Fruit fly (Drosophila melanogaster) whole organism, embryonic: ENCODE results near the gene Kdm5.

Source experiments
- ATbp ChIP-seq: fragments of 200-800 bp; sonication (Bioruptor generic); optimal IDR thresholded peaks from 2 replicates; lab custom pipeline; 2017; ENCODE audit warnings: missing biosample characterization, mild to moderate bottlenecking, missing genetic modification characterization, missing genetic modification reagents
- Antp ChIP-seq: fragments of 200-800 bp; sonication (Bioruptor generic); optimal IDR thresholded peaks from 3 replicates; lab custom pipeline; 2016; ENCODE audit warnings: missing biosample characterization, missing genetic modification characterization
- CG10274 ChIP-seq: fragments of 200-800 bp; sonication (Bioruptor generic); optimal IDR thresholded peaks from 3 replicates; lab custom pipeline; 2017; ENCODE audit warnings: missing biosample characterization, mild to moderate bottlenecking, missing genetic modification characterization
- CG10462 ChIP-seq: fragments of 200-800 bp; sonication (Bioruptor generic); optimal IDR thresholded peaks from 2 replicates; lab custom pipeline; 2016; ENCODE audit warnings: missing biosample characterization, missing genetic modification characterization
- CG10543 ChIP-seq: fragments of 200-800 bp; sonication (Bioruptor generic); optimal IDR thresholded peaks from 3 replicates; lab custom pipeline; 2017; ENCODE audit warnings: missing biosample characterization, mild to moderate bottlenecking, missing genetic modification characterization, moderate library complexity
- CG10959 ChIP-seq: fragments of 200-800 bp; sonication (Bioruptor generic); IDR thresholded peaks from 2 replicates; pipeline ENCODE4 v1.3.6; 2022; ENCODE audit warnings: missing biosample characterization, missing genetic modification characterization
- CG11093 ChIP-seq: fragments of 200-800 bp; sonication (Bioruptor generic); IDR thresholded peaks from 3 replicates; pipeline ENCODE4 v1.3.6; 2022; ENCODE audit warnings: missing biosample characterization, missing genetic modification characterization
- CG14667 ChIP-seq: fragments of 200-800 bp; sonication (Bioruptor generic); IDR thresholded peaks from 2 replicates; pipeline ENCODE4 v1.3.6; 2022; ENCODE audit warnings: missing biosample characterization, missing genetic modification characterization
- CG14710 ChIP-seq: fragments of 200-800 bp; sonication (Bioruptor generic); optimal IDR thresholded peaks from 3 replicates; lab custom pipeline; 2019; ENCODE audit warnings: missing biosample characterization, mild to moderate bottlenecking, missing genetic modification characterization, moderate library complexity
- CG15011 ChIP-seq: fragments of 200-800 bp; sonication (Bioruptor generic); optimal IDR thresholded peaks from 3 replicates; lab custom pipeline; 2018; ENCODE audit warnings: missing biosample characterization, mild to moderate bottlenecking, missing genetic modification characterization
- CG16863 ChIP-seq: fragments of 200-800 bp; sonication (Bioruptor generic); optimal IDR thresholded peaks from 3 replicates; lab custom pipeline; 2016; ENCODE audit warnings: missing biosample characterization, missing genetic modification characterization
- CG17612 ChIP-seq: fragments of 200-800 bp; sonication (Bioruptor generic); IDR thresholded peaks from 2 replicates; pipeline ENCODE4 v1.3.6; 2022; ENCODE audit warnings: missing biosample characterization, missing genetic modification characterization
- CG2129 ChIP-seq: fragments of 200-800 bp; sonication (Bioruptor generic); IDR thresholded peaks from 2 replicates; pipeline ENCODE4 v1.3.6; 2022; ENCODE audit warnings: missing biosample characterization, missing genetic modification characterization; ENCODE audit not compliant: partially characterized antibody
- CG31224 ChIP-seq: fragments of 200-800 bp; sonication (Bioruptor generic); IDR thresholded peaks from 2 replicates; pipeline ENCODE4 v1.3.6; 2022; ENCODE audit warnings: missing biosample characterization, missing genetic modification characterization
- CG31365 ChIP-seq: fragments of 200-800 bp; sonication (Bioruptor generic); optimal IDR thresholded peaks from 2 replicates; lab custom pipeline; 2018; ENCODE audit warnings: missing biosample characterization, mild to moderate bottlenecking, missing genetic modification characterization
- CG32532 ChIP-seq: fragments of 200-800 bp; sonication (Bioruptor generic); IDR thresholded peaks from 2 replicates; pipeline ENCODE4 v1.3.6; 2022; ENCODE audit warnings: missing biosample characterization, missing genetic modification characterization
- CG7271 ChIP-seq: fragments of 200-800 bp; sonication (Bioruptor generic); optimal IDR thresholded peaks from 2 replicates; lab custom pipeline; 2018; ENCODE audit warnings: missing biosample characterization, mild to moderate bottlenecking, missing genetic modification characterization, moderate library complexity
- CG8388 ChIP-seq: fragments of 200-800 bp; sonication (Bioruptor generic); optimal IDR thresholded peaks from 2 replicates; lab custom pipeline; 2019; ENCODE audit warnings: missing biosample characterization, mild to moderate bottlenecking, missing genetic modification characterization, moderate library complexity
- CG9437 ChIP-seq: fragments of 200-800 bp; sonication (Bioruptor generic); optimal IDR thresholded peaks from 2 replicates; lab custom pipeline; 2018; ENCODE audit warnings: missing biosample characterization, mild to moderate bottlenecking, missing genetic modification characterization
- CHES-1-like ChIP-seq: fragments of 200-800 bp; sonication (Bioruptor generic); optimal IDR thresholded peaks from 2 replicates; lab custom pipeline; 2016; ENCODE audit warnings: missing biosample characterization, missing genetic modification characterization
- Dip2 ChIP-seq: fragments of 200-800 bp; sonication (Bioruptor generic); IDR thresholded peaks from 2 replicates; pipeline ENCODE4 v1.3.6; 2022; ENCODE audit warnings: missing biosample characterization, missing genetic modification characterization
- Ets65A ChIP-seq: fragments of 200-800 bp; sonication (Bioruptor generic); peaks from one replicate; lab custom pipeline; 2016; ENCODE audit warnings: missing biosample characterization, missing genetic modification characterization
- Fer3 ChIP-seq: fragments of 200-800 bp; sonication (Bioruptor generic); optimal IDR thresholded peaks from 2 replicates; lab custom pipeline; 2018; ENCODE audit warnings: missing biosample characterization, mild to moderate bottlenecking, missing genetic modification characterization, moderate library complexity
- Hand ChIP-seq: fragments of 200-800 bp; sonication (Bioruptor generic); optimal IDR thresholded peaks from 2 replicates; lab custom pipeline; 2017; ENCODE audit warnings: mild to moderate bottlenecking, missing biosample characterization, missing genetic modification reagents, missing genetic modification characterization
- Hr78 ChIP-seq, 2 experiments: fragments of 200-800 bp in 1 of 2; fragments of >200 bp in 1 of 2; sonication (Bioruptor generic) in 1 of 2; optimal IDR thresholded peaks; 2 replicates each; lab custom pipeline; 2017 to 2019; ENCODE audit warnings: missing biosample characterization in 2 of 2, missing genetic modification characterization in 2 of 2, mild to moderate bottlenecking in 1 of 2, moderate library complexity in 1 of 2
- Med ChIP-seq: fragments of 200-800 bp; sonication (Bioruptor generic); peaks from one replicate; lab custom pipeline; 2016; ENCODE audit warnings: missing biosample characterization, missing genetic modification characterization, mild to moderate bottlenecking, inconsistent platforms, moderate library complexity
- NC2β ChIP-seq: fragments of 200-800 bp; sonication (Bioruptor generic); optimal IDR thresholded peaks from 2 replicates; lab custom pipeline; 2016; ENCODE audit warnings: missing biosample characterization, missing genetic modification characterization
- NK7.1 ChIP-seq: fragments of 200-800 bp; sonication (Bioruptor generic); optimal IDR thresholded peaks from 3 replicates; lab custom pipeline; 2016; ENCODE audit warnings: missing biosample characterization, missing genetic modification characterization
- Poxn ChIP-seq: fragments of 200-800 bp; sonication (Bioruptor generic); IDR thresholded peaks from 2 replicates; pipeline ENCODE4 v1.3.6; 2022; ENCODE audit warnings: missing biosample characterization, missing genetic modification characterization
- bsh ChIP-seq, 2 experiments: fragments of 200-800 bp; sonication (Bioruptor generic); optimal IDR thresholded peaks; 2 replicates each; lab custom pipeline; 2017 to 2018; ENCODE audit warnings: mild to moderate bottlenecking in 2 of 2, missing biosample characterization in 2 of 2, missing genetic modification characterization in 2 of 2, moderate library complexity in 1 of 2
- crc ChIP-seq: fragments of 200-800 bp; sonication (Bioruptor generic); optimal IDR thresholded peaks from 2 replicates; lab custom pipeline; 2016; ENCODE audit warnings: missing biosample characterization, missing genetic modification characterization
- dmrt99B ChIP-seq: fragments of 200-800 bp; sonication (Bioruptor generic); optimal IDR thresholded peaks from 2 replicates; lab custom pipeline; 2018; ENCODE audit warnings: missing biosample characterization, mild to moderate bottlenecking, missing genetic modification characterization, moderate library complexity
- ewg ChIP-seq: fragments of 200-800 bp; sonication (Bioruptor generic); optimal IDR thresholded peaks from 3 replicates; lab custom pipeline; 2017; ENCODE audit warnings: mild to moderate bottlenecking, missing biosample characterization, missing genetic modification reagents, missing genetic modification characterization
- fu2 ChIP-seq: fragments of 200-800 bp; sonication (Bioruptor generic); optimal IDR thresholded peaks from 2 replicates; lab custom pipeline; 2016; ENCODE audit warnings: missing biosample characterization, missing genetic modification characterization
- gfzf ChIP-seq: fragments of 200-800 bp; sonication (Bioruptor generic); optimal IDR thresholded peaks from 2 replicates; lab custom pipeline; 2016; ENCODE audit warnings: missing biosample characterization, mild to moderate bottlenecking, missing genetic modification characterization, moderate library complexity
- grn ChIP-seq: fragments of 200-800 bp; sonication (Bioruptor generic); optimal IDR thresholded peaks from 3 replicates; lab custom pipeline; 2017; ENCODE audit warnings: missing biosample characterization, missing genetic modification characterization
- h ChIP-seq: fragments of >200 bp; optimal IDR thresholded peaks from 2 replicates; lab custom pipeline; 2017
- mld ChIP-seq: fragments of 200-800 bp; sonication (Bioruptor generic); IDR thresholded peaks from 3 replicates; pipeline ENCODE4 v1.3.6; 2022; ENCODE audit warnings: missing biosample characterization, missing genetic modification characterization; ENCODE audit not compliant: partially characterized antibody
- org-1 ChIP-seq: fragments of 200-800 bp; sonication (Bioruptor generic); optimal IDR thresholded peaks from 2 replicates; lab custom pipeline; 2017; ENCODE audit warnings: missing biosample characterization, missing genetic modification characterization
- schlank ChIP-seq: fragments of 200-800 bp; sonication (Bioruptor generic); optimal IDR thresholded peaks from 2 replicates; lab custom pipeline; 2018; ENCODE audit warnings: missing biosample characterization, mild to moderate bottlenecking, missing genetic modification characterization
- sr ChIP-seq: fragments of 200-800 bp; sonication (Bioruptor generic); IDR thresholded peaks from 3 replicates; pipeline ENCODE4 v1.3.6; 2022; ENCODE audit warnings: missing biosample characterization, missing genetic modification characterization
- sug ChIP-seq: fragments of 200-800 bp; optimal IDR thresholded peaks from 2 replicates; lab custom pipeline; 2019; ENCODE audit warnings: missing biosample characterization, mild to moderate bottlenecking, missing genetic modification characterization, moderate library complexity
- tna ChIP-seq: fragments of 200-800 bp; sonication (Bioruptor generic); IDR thresholded peaks from 2 replicates; pipeline ENCODE4 v1.3.6; 2022; ENCODE audit warnings: missing biosample characterization, missing genetic modification characterization; ENCODE audit not compliant: partially characterized antibody
- toy ChIP-seq: fragments of 200-800 bp; sonication (Bioruptor generic); IDR thresholded peaks from 2 replicates; pipeline ENCODE4 v1.3.6; 2022; ENCODE audit warnings: missing biosample characterization, missing genetic modification characterization
- trem ChIP-seq: fragments of 200-800 bp; optimal IDR thresholded peaks from 3 replicates; lab custom pipeline; 2019; ENCODE audit warnings: missing biosample characterization, mild to moderate bottlenecking, missing genetic modification characterization, moderate library complexity
- usp ChIP-seq: fragments of >200 bp; optimal IDR thresholded peaks from 2 replicates; lab custom pipeline; 2017; ENCODE audit warnings: missing biosample characterization, missing genetic modification characterization
- vnd ChIP-seq: fragments of 200-800 bp; sonication (Bioruptor generic); IDR thresholded peaks from 3 replicates; pipeline ENCODE4 v1.3.6; 2022; ENCODE audit warnings: missing biosample characterization, missing genetic modification characterization; ENCODE audit not compliant: partially characterized antibody
- wek ChIP-seq: fragments of 200-800 bp; sonication (Bioruptor generic); optimal IDR thresholded peaks from 3 replicates; lab custom pipeline; 2018; ENCODE audit warnings: missing biosample characterization, mild to moderate bottlenecking, missing genetic modification characterization, moderate library complexity

Gene Kdm5

dm6 chr2L:6012303-6013070 lies 13.2 kb upstream of the Kdm5 start, which contains the start of gene CG9098 (continued):
- no peak for TF ChIP-seq tna
- TF ChIP-seq gfzf (GFP tag; lab: Kevin White, UChicago) = no peak
- TF ChIP-seq CG31365 (tag; lab: Kevin White, UChicago) = no peak
- TF ChIP-seq org-1 = no peak
- TF ChIP-seq CG31224 (GFP tag; lab: Robert Waterston, UW) = no peak
- no peak for TF ChIP-seq toy (GFP tag; lab: Robert Waterston, UW)
- TF ChIP-seq Hand (GFP tag; lab: Kevin White, UChicago) = no peak
- no peak for TF ChIP-seq vnd (GFP tag; lab: Robert Waterston, UW)
- no peak for TF ChIP-seq Antp
- TF ChIP-seq CG32532 (GFP tag; lab: Robert Waterston, UW) = no peak
- TF ChIP-seq CG15011 = no peak
- no peak for TF ChIP-seq fu2 (GFP tag; lab: Kevin White, UChicago)
- no peak for TF ChIP-seq CG14710
- TF ChIP-seq CG2129 (GFP tag; lab: Robert Waterston, UW) = no peak
- no peak for TF ChIP-seq mld
- no peak for TF ChIP-seq Dip2
- TF ChIP-seq grn = peak; percentile 72
- peak; percentile 62 for TF ChIP-seq CG8388
- no peak for TF ChIP-seq Poxn
- TF ChIP-seq crc (GFP tag; lab: Kevin White, UChicago) = no peak
- no peak for TF ChIP-seq CG11093 (GFP tag; lab: Robert Waterston, UW)
- no peak for TF ChIP-seq sug (tag; lab: Kevin White, UChicago)

dm6 chr2L:6006508-6007232 lies 7.4 kb upstream of the Kdm5 start, which contains the start of gene Gal:
Gal (minus strand) TSS chr2L:6006827.
- no peak for TF ChIP-seq CHES-1-like (GFP tag; lab: Kevin White, UChicago)
- no peak for TF ChIP-seq ATbp (GFP tag; lab: Kevin White, UChicago)
- TF ChIP-seq schlank = no peak
- TF ChIP-seq CG10274 (GFP tag; lab: Kevin White, UChicago) = no peak
- TF ChIP-seq sr (GFP tag; lab: Robert Waterston, UW) = 0 out of 3 replicates have a peak, but pooled peaks have one; percentile 53
- TF ChIP-seq h (lab: Kevin White, UChicago) = no peak
- no peak for TF ChIP-seq CG31224 (GFP tag; lab: Robert Waterston, UW)
- TF ChIP-seq CG7271 (tag; lab: Kevin White, UChicago) = no peak
- no peak for TF ChIP-seq CG10543 (GFP tag; lab: Kevin White, UChicago)
- peak in 1 of 2 experiments; percentile 28 for TF ChIP-seq Hr78 (GFP tag; optimal IDR thresholded peaks at IDR 0.05; lab: Kevin White, UChicago)
- no peak for TF ChIP-seq NK7.1 (GFP tag; lab: Kevin White, UChicago)
- no peak for TF ChIP-seq Ets65A (GFP tag; lab: Kevin White, UChicago)
- no peak for TF ChIP-seq CG10959 (GFP tag; lab: Robert Waterston, UW)
- TF ChIP-seq ewg = no peak
- TF ChIP-seq CG17612 (GFP tag; lab: Robert Waterston, UW) = no peak
- TF ChIP-seq sug (tag; lab: Kevin White, UChicago) = peak; percentile 83
- 0 out of 3 replicates have a peak, but pooled peaks have one; percentile 27 for TF ChIP-seq vnd (GFP tag; lab: Robert Waterston, UW)
- TF ChIP-seq CG14667 (GFP tag; lab: Robert Waterston, UW) = no peak
- TF ChIP-seq CG10462 (GFP tag; lab: Kevin White, UChicago) = no peak
- TF ChIP-seq wek (GFP tag; lab: Kevin White, UChicago) = no peak
- no peak for TF ChIP-seq NC2β (GFP tag; lab: Kevin White, UChicago)
- no peak for TF ChIP-seq dmrt99B (tag; lab: Kevin White, UChicago)
- no peak for TF ChIP-seq Fer3 (tag; lab: Kevin White, UChicago)
- no peak for TF ChIP-seq usp
- TF ChIP-seq trem (tag; lab: Kevin White, UChicago) = no peak
- TF ChIP-seq CG16863 (GFP tag; lab: Kevin White, UChicago) = no peak
- no peak for TF ChIP-seq Poxn
- no peak for TF ChIP-seq bsh (GFP tag; optimal IDR thresholded peaks at IDR 0.05; lab: Kevin White, UChicago)
- no peak for TF ChIP-seq CG9437 (GFP tag; lab: Kevin White, UChicago)
- TF ChIP-seq Med (GFP tag; lab: Kevin White, UChicago) = peak; percentile 64
